Worm (Caenorhabditis elegans) whole organism, L4/young adult: ENCODE data around the gene sru-42.

ENCODE experiments used
- W03F9.2 ChIP-seq: fragments of 150-350 bp; optimal IDR thresholded peaks from 2 replicates; lab custom pipeline; 2014; ENCODE audit warnings: missing biosample characterization, missing genetic modification characterization
- dao-5 ChIP-seq: sonication (generic microtip); optimal IDR thresholded peaks from 2 replicates; lab custom pipeline; 2016; ENCODE audit warnings: missing genotype, missing genetic modification characterization, moderate library complexity, missing compliant biosample characterization
- him-1 ChIP-seq: sonication (generic microtip); optimal IDR thresholded peaks from 2 replicates; lab custom pipeline; 2016; ENCODE audit warnings: missing genotype, missing genetic modification reagents, missing genetic modification characterization, missing compliant biosample characterization

- no peak for TF ChIP-seq him-1
- TF ChIP-seq W03F9.2 (tag; lab: Kevin White, UChicago), result no peak
- no peak for TF ChIP-seq dao-5
Measured at ce11 chrV:15661003-15661402, 10.7 kb downstream of the sru-42 start.
